Fruit fly (Drosophila melanogaster) Kc167 (cell line): ENCODE data around the gene Cdk7.

Experiments
- h ChIP-seq: fragments of >200 bp; optimal IDR thresholded peaks from 3 replicates; lab custom pipeline; 2018; ENCODE audit warnings: missing external identifiers
- psq ChIP-seq: fragments of >200 bp; optimal IDR thresholded peaks from 2 replicates; lab custom pipeline; 2017; ENCODE audit warnings: missing external identifiers
- ttk ChIP-seq: sonication (Bioruptor generic); optimal IDR thresholded peaks from 2 replicates; lab custom pipeline; 2017; ENCODE audit warnings: missing external identifiers

DNA sequence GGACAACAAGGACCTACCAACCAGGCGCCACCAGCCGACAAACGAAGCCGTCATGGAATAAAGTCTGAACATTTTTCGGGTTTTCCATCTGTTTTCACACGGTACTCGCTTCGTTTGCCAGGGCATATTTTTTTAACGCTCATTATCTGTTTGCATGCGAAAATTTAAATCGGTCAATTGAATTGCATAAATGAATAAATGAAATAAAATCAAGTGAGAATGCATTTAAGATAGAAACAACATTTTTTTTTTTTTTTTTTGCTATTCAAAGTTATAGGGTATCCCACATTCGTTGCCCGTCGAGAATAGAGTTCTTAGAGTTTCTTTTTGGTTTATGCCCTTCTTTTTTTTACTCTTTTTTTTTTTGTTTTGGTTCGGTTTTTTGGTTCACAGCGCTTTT is 22.9 kb downstream of the Cdk7 start:
- no peak for TF ChIP-seq ttk (lab: Kevin White, UChicago)
- no peak for TF ChIP-seq h (lab: Kevin White, UChicago)
- no peak for TF ChIP-seq psq
